In the genomic region with DNA sequence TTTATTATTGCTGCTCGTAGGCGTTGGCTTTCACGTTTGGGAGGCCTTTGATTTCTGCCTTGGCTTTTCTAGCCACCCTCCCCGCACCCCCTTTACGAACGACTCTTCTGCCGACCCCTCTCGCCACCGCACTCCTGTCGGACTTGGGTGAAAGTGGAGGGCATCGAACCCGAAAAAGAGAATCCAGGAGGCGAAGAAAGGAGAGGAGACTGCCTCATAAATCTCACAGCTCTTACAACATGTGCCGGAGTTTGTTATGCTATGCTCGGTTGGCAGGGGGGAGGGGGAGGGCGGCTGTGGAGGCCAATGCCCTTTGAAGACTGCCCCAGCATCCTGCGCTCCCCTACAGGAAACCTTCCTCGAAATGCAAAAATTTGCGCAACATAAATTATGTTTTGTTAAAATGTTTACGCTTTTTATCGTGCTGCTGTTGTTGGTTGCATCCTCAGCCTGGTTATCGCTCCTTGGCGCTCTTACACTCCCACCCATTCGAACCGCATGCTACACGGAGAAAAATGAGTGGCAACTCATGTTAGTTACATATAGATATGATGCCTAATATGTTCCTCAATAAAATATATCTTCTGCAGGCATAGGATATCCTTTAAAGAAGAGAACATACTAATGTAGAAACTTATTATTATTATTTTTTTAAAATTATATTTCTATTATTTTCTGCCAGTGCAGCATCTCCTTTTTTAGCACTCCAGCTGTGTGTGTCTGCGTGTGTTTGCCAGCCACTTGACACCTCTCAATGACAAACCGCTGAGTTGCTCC, we compare ENCODE assay signal across 5 fruit fly cellular contexts.
A peak's percentile ranks its signal among the peaks of the same experiment; 100 is the strongest.
TF ChIP-seq lines count a peak whose summit lies in the region.

No protein-coding gene starts in this region.

- TF ChIP-seq CTCF in whole organism, embryonic (GFP tag; optimal IDR thresholded peaks at IDR 0.05; lab: Kevin White, UChicago), result no peak

TF ChIP-seq in whole organism, 6 proteins besides CTCF, POLR2A, EP300 and RAD21:
- no peak for TF ChIP-seq usp (GFP tag; optimal IDR thresholded peaks at IDR 0.05; lab: Kevin White, UChicago)
- TF ChIP-seq Dll (optimal IDR thresholded peaks at IDR 0.05; lab: Kevin White, UChicago), result no peak
- TF ChIP-seq CG8478 (optimal IDR thresholded peaks at IDR 0.05; lab: Kevin White, UChicago), result no peak
- TF ChIP-seq psq (optimal IDR thresholded peaks at IDR 0.05; lab: Kevin White, UChicago), result no peak
- TF ChIP-seq EcR (GFP tag; optimal IDR thresholded peaks at IDR 0.05; lab: Kevin White, UChicago), result peak; percentile 58 to 78
- TF ChIP-seq pan (optimal IDR thresholded peaks at IDR 0.05; lab: Kevin White, UChicago), result no peak

TF ChIP-seq in whole organism, embryonic, 481 proteins besides CTCF, POLR2A, EP300 and RAD21 (continues in another document):
- TF ChIP-seq CG2712 (tag; optimal IDR thresholded peaks at IDR 0.05; lab: Kevin White, UChicago) (peak; percentile 31), ewg (GFP tag; optimal IDR thresholded peaks at IDR 0.05; lab: Kevin White, UChicago) (no peak), caup (GFP tag; optimal IDR thresholded peaks at IDR 0.05; lab: Kevin White, UChicago; ENCODE audit: severe bottlenecking) (no peak), chn (GFP tag; optimal IDR thresholded peaks at IDR 0.05; lab: Kevin White, UChicago) (no peak), MESR4 (GFP tag; optimal IDR thresholded peaks at IDR 0.05; lab: Kevin White, UChicago) (no peak), CG18262 (tag; optimal IDR thresholded peaks at IDR 0.05; lab: Kevin White, UChicago) (peak; percentile 30), row (GFP tag; IDR thresholded peaks at IDR 0.05; lab: Robert Waterston, UW) (0 out of 3 replicates have a peak, but pooled peaks have one; percentile 6), esg (GFP tag; conservative IDR thresholded peaks at IDR 0.05; lab: Robert Waterston, UW) (0 out of 2 replicates have a peak, but pooled peaks have one; percentile 6), B-H1 (GFP tag; IDR thresholded peaks at IDR 0.05; lab: Robert Waterston, UW) (no peak), HmgD (GFP tag; optimal IDR thresholded peaks at IDR 0.05; lab: Kevin White, UChicago) (no peak), Bteb2 (GFP tag; optimal IDR thresholded peaks at IDR 0.05; lab: Kevin White, UChicago) (no peak), CG2120 (GFP tag; optimal IDR thresholded peaks at IDR 0.05; lab: Kevin White, UChicago) (no peak), Dip3 (GFP tag; optimal IDR thresholded peaks at IDR 0.05; lab: Kevin White, UChicago) (no peak), Bdp1 (GFP tag; optimal IDR thresholded peaks at IDR 0.05; lab: Kevin White, UChicago) (no peak), slou (GFP tag; optimal IDR thresholded peaks at IDR 0.05; lab: Kevin White, UChicago) (no peak), CG11504 (tag; optimal IDR thresholded peaks at IDR 0.05; lab: Kevin White, UChicago) (peak; percentile 28), CG12219 (GFP tag; optimal IDR thresholded peaks at IDR 0.05; lab: Kevin White, UChicago) (no peak), lbe (GFP tag; optimal IDR thresholded peaks at IDR 0.05; lab: Kevin White, UChicago) (peak; percentile 43), Hr3 (GFP tag; optimal IDR thresholded peaks at IDR 0.05; lab: Kevin White, UChicago) (no peak)

TF ChIP-seq in whole organism, prepupa, 60 proteins besides CTCF, POLR2A, EP300 and RAD21 (continues in another document):
- TF ChIP-seq CG3032 (tag; optimal IDR thresholded peaks at IDR 0.05; lab: Kevin White, UChicago), result peak; percentile 76
- TF ChIP-seq salr (GFP tag; optimal IDR thresholded peaks at IDR 0.05; lab: Kevin White, UChicago), result peak; percentile 16 to 37
- TF ChIP-seq Ets96B (tag; optimal IDR thresholded peaks at IDR 0.05; lab: Kevin White, UChicago), result peak; percentile 74
- TF ChIP-seq CG6808 (GFP tag; optimal IDR thresholded peaks at IDR 0.05; lab: Kevin White, UChicago), result peak; percentile 72
- TF ChIP-seq CG6163 (GFP tag; IDR thresholded peaks at IDR 0.05; lab: Robert Waterston, UW), result peak; percentile 76
- no peak for TF ChIP-seq CG11294 (GFP tag; IDR thresholded peaks at IDR 0.05; lab: Robert Waterston, UW)
- peak; percentile 53 for TF ChIP-seq Hr4 (GFP tag; optimal IDR thresholded peaks at IDR 0.05; lab: Kevin White, UChicago)
- peak; percentile 65 for TF ChIP-seq topi (GFP tag; optimal IDR thresholded peaks at IDR 0.05; lab: Kevin White, UChicago)
- TF ChIP-seq pdm3 (GFP tag; optimal IDR thresholded peaks at IDR 0.05; lab: Kevin White, UChicago), result peak; percentile 48
- TF ChIP-seq CG10669 (GFP tag; optimal IDR thresholded peaks at IDR 0.05; lab: Kevin White, UChicago), result peak; percentile 73
- peak; percentile 64 for TF ChIP-seq CG8119 (GFP tag; IDR thresholded peaks at IDR 0.05; lab: Robert Waterston, UW)
- peak; percentile 5 for TF ChIP-seq CG4318 (GFP tag; optimal IDR thresholded peaks at IDR 0.05; lab: Kevin White, UChicago)
- peak; percentile 13 for TF ChIP-seq Ets21C (GFP tag; optimal IDR thresholded peaks at IDR 0.05; lab: Kevin White, UChicago)
- peak; percentile 64 for TF ChIP-seq acj6 (GFP tag; optimal IDR thresholded peaks at IDR 0.05; lab: Kevin White, UChicago)
- TF ChIP-seq cyc (GFP tag; optimal IDR thresholded peaks at IDR 0.05; lab: Kevin White, UChicago), result peak; percentile 63
- TF ChIP-seq svp (GFP tag; lab: Kevin White, UChicago), result peak; percentile 87
- no peak for TF ChIP-seq fd85E (GFP tag; optimal IDR thresholded peaks at IDR 0.05; lab: Kevin White, UChicago)
- no peak for TF ChIP-seq Gug (GFP tag; IDR thresholded peaks at IDR 0.05; lab: Robert Waterston, UW)
- peak; percentile 62 for TF ChIP-seq CG15336 (GFP tag; IDR thresholded peaks at IDR 0.05; lab: Robert Waterston, UW)
- TF ChIP-seq CG6854 (GFP tag; optimal IDR thresholded peaks at IDR 0.05; lab: Kevin White, UChicago), result peak; percentile 3

TF ChIP-seq in whole organism, pupa, 21 proteins besides CTCF, POLR2A, EP300 and RAD21 (continues in another document):
- TF ChIP-seq CG8159 (tag; optimal IDR thresholded peaks at IDR 0.05; lab: Kevin White, UChicago), result peak; percentile 84
- peak; percentile 70 for TF ChIP-seq CG14655 (GFP tag; optimal IDR thresholded peaks at IDR 0.05; lab: Kevin White, UChicago)
- peak; percentile 79 for TF ChIP-seq EcR (GFP tag; optimal IDR thresholded peaks at IDR 0.05; lab: Kevin White, UChicago)
- no peak for TF ChIP-seq CG32121 (GFP tag; IDR thresholded peaks at IDR 0.05; lab: Robert Waterston, UW)
- TF ChIP-seq rn (GFP tag; IDR thresholded peaks at IDR 0.05; lab: Robert Waterston, UW), result 0 out of 2 replicates have a peak, but pooled peaks have one; percentile 23
- peak; percentile 39 for TF ChIP-seq Pif1A (GFP tag; optimal IDR thresholded peaks at IDR 0.05; lab: Kevin White, UChicago)
- TF ChIP-seq CG10348 (GFP tag; IDR thresholded peaks at IDR 0.05; lab: Robert Waterston, UW), result no peak
- TF ChIP-seq CG12605 (GFP tag; IDR thresholded peaks at IDR 0.05; lab: Robert Waterston, UW), result no peak; the same call in 1 of the 2 replicates
- 0 out of 2 replicates have a peak, but pooled peaks have one; percentile 11 for TF ChIP-seq Ets98B (GFP tag; IDR thresholded peaks at IDR 0.05; lab: Robert Waterston, UW)
- TF ChIP-seq Snoo (tag; optimal IDR thresholded peaks at IDR 0.05; lab: Kevin White, UChicago), result peak; percentile 71
- peak; percentile 51 for TF ChIP-seq CG8301 (tag; optimal IDR thresholded peaks at IDR 0.05; lab: Kevin White, UChicago)
- TF ChIP-seq CG9948 (tag; optimal IDR thresholded peaks at IDR 0.05; lab: Kevin White, UChicago), result peak; percentile 76
- TF ChIP-seq D1 (tag; optimal IDR thresholded peaks at IDR 0.05; lab: Kevin White, UChicago), result no peak
- TF ChIP-seq CG34367 (tag; optimal IDR thresholded peaks at IDR 0.05; lab: Kevin White, UChicago), result peak; percentile 56
- TF ChIP-seq CG4496 (GFP tag; IDR thresholded peaks at IDR 0.05; lab: Robert Waterston, UW), result 0 out of 3 replicates have a peak, but pooled peaks have one; percentile 25
- peak; percentile 75 for TF ChIP-seq CG15710 (tag; optimal IDR thresholded peaks at IDR 0.05; lab: Kevin White, UChicago)
- peak; percentile 53 for TF ChIP-seq Pif1B (GFP tag; optimal IDR thresholded peaks at IDR 0.05; lab: Kevin White, UChicago)
- peak; percentile 82 for TF ChIP-seq CG17806 (tag; optimal IDR thresholded peaks at IDR 0.05; lab: Kevin White, UChicago)
- TF ChIP-seq gl (tag; optimal IDR thresholded peaks at IDR 0.05; lab: Kevin White, UChicago), result peak; percentile 33
- peak; percentile 50 for TF ChIP-seq CG13204 (GFP tag; optimal IDR thresholded peaks at IDR 0.05; lab: Kevin White, UChicago)

TF ChIP-seq in whole organism, wandering third instar larva, 38 proteins besides CTCF, POLR2A, EP300 and RAD21 (continues in another document):
- no peak for TF ChIP-seq Dif (GFP tag; optimal IDR thresholded peaks at IDR 0.05; lab: Kevin White, UChicago; ENCODE audit: partially characterized antibody)
- TF ChIP-seq HLH106 (tag; optimal IDR thresholded peaks at IDR 0.05; lab: Kevin White, UChicago), result peak; percentile 82
- TF ChIP-seq jim (GFP tag; optimal IDR thresholded peaks at IDR 0.05; lab: Kevin White, UChicago), result no peak
- no peak for TF ChIP-seq CG32264 (GFP tag; optimal IDR thresholded peaks at IDR 0.05; lab: Kevin White, UChicago)
- TF ChIP-seq Myc (optimal IDR thresholded peaks at IDR 0.05; lab: Kevin White, UChicago), result no peak
- TF ChIP-seq GATAd (GFP tag; optimal IDR thresholded peaks at IDR 0.05; lab: Kevin White, UChicago), result no peak
- peak; percentile 27 for TF ChIP-seq CG9705 (GFP tag; optimal IDR thresholded peaks at IDR 0.05; lab: Kevin White, UChicago)
- no peak for TF ChIP-seq brk (GFP tag; optimal IDR thresholded peaks at IDR 0.05; lab: Kevin White, UChicago)
- no peak for TF ChIP-seq usp (GFP tag; optimal IDR thresholded peaks at IDR 0.05; lab: Kevin White, UChicago)
- TF ChIP-seq pan (optimal IDR thresholded peaks at IDR 0.05; lab: Kevin White, UChicago), result no peak
- no peak for TF ChIP-seq woc (GFP tag; optimal IDR thresholded peaks at IDR 0.05; lab: Kevin White, UChicago)
- TF ChIP-seq foxo (GFP tag; optimal IDR thresholded peaks at IDR 0.05; lab: Kevin White, UChicago), result peak in 1 of 2 experiments; percentile 58
- peak; percentile 39 for TF ChIP-seq dmrt93B (GFP tag; optimal IDR thresholded peaks at IDR 0.05; lab: Kevin White, UChicago)
- peak; percentile 20 for TF ChIP-seq ey (GFP tag; optimal IDR thresholded peaks at IDR 0.05; lab: Kevin White, UChicago)
- TF ChIP-seq dl (GFP tag; optimal IDR thresholded peaks at IDR 0.05; lab: Kevin White, UChicago; ENCODE audit: insufficient read depth in 1 of 2, partially characterized antibody in 2 of 2), result no peak
- no peak for TF ChIP-seq Vsx2 (GFP tag; optimal IDR thresholded peaks at IDR 0.05; lab: Kevin White, UChicago; ENCODE audit: partially characterized antibody)
- peak; percentile 62 for TF ChIP-seq OdsH (GFP tag; optimal IDR thresholded peaks at IDR 0.05; lab: Kevin White, UChicago)
- TF ChIP-seq Hr78 (GFP tag; optimal IDR thresholded peaks at IDR 0.05; lab: Kevin White, UChicago), result no peak
- TF ChIP-seq sage (GFP tag; optimal IDR thresholded peaks at IDR 0.05; lab: Kevin White, UChicago), result no peak
- TF ChIP-seq br (GFP tag; optimal IDR thresholded peaks at IDR 0.05; lab: Kevin White, UChicago), result peak; percentile 22
- TF ChIP-seq lola (GFP tag; optimal IDR thresholded peaks at IDR 0.05; lab: Kevin White, UChicago), result no peak
- peak; percentile 53 for TF ChIP-seq rgr (GFP tag; optimal IDR thresholded peaks at IDR 0.05; lab: Kevin White, UChicago)
- TF ChIP-seq psq (GFP tag; optimal IDR thresholded peaks at IDR 0.05; lab: Kevin White, UChicago), result peak; percentile 67
